Worm (Caenorhabditis elegans) whole organism, L2 larva: Measurements from ENCODE around the gene F18A1.7.

ENCODE experiments used
- C34F6.9 ChIP-seq: fragments of 150-350 bp; optimal IDR thresholded peaks from 2 replicates; lab custom pipeline; 2014; ENCODE audit warnings: missing biosample characterization, missing genetic modification characterization
- F13H6.1 ChIP-seq: sonication (generic microtip); optimal IDR thresholded peaks from 2 replicates; lab custom pipeline; 2016; ENCODE audit warnings: missing genetic modification characterization, missing compliant biosample characterization
- alr-1 ChIP-seq: fragments of 150-350 bp; optimal IDR thresholded peaks from 2 replicates; lab custom pipeline; 2014; ENCODE audit warnings: missing biosample characterization, missing genetic modification characterization
- ama-1 ChIP-seq: fragments of 150-350 bp; optimal IDR thresholded peaks from 2 replicates; lab custom pipeline; 2018; ENCODE audit warnings: inconsistent platforms
- ceh-16 ChIP-seq: fragments of 150-350 bp; optimal IDR thresholded peaks from 2 replicates; lab custom pipeline; 2014; ENCODE audit warnings: missing biosample characterization, missing genetic modification characterization
- egl-27 ChIP-seq: sonication (generic microtip); optimal IDR thresholded peaks from 3 replicates; lab custom pipeline; 2017; ENCODE audit warnings: missing biosample characterization, missing genetic modification reagents, missing genetic modification characterization
- elt-1 ChIP-seq: fragments of 150-350 bp; optimal IDR thresholded peaks from 2 replicates; lab custom pipeline; 2014; ENCODE audit warnings: missing biosample characterization, missing genetic modification characterization
- fos-1 ChIP-seq: fragments of 150-350 bp; optimal IDR thresholded peaks from 2 replicates; lab custom pipeline; 2014; ENCODE audit warnings: missing biosample characterization, missing genetic modification characterization
- gmeb-1 ChIP-seq: fragments of 150-350 bp; optimal IDR thresholded peaks from 2 replicates; lab custom pipeline; 2014; ENCODE audit warnings: missing biosample characterization, missing genetic modification characterization
- lin-11 ChIP-seq: fragments of 150-350 bp; sonication (generic microtip); optimal IDR thresholded peaks from 2 replicates; lab custom pipeline; 2014; ENCODE audit warnings: missing biosample characterization, missing genetic modification characterization, inconsistent platforms, mixed read lengths
- lin-39 ChIP-seq: fragments of 150-350 bp; optimal IDR thresholded peaks from 2 replicates; lab custom pipeline; 2014; ENCODE audit warnings: missing biosample characterization, missing genetic modification reagents, missing genetic modification characterization
- lsy-2 ChIP-seq, 2 experiments: fragments of 150-350 bp in 1 of 2; sonication (generic microtip) in 1 of 2; optimal IDR thresholded peaks; 2 replicates each; lab custom pipeline; 2014 to 2017; ENCODE audit warnings: missing biosample characterization in 2 of 2, missing genetic modification characterization in 2 of 2
- mab-5 ChIP-seq: fragments of 150-350 bp; optimal IDR thresholded peaks from 2 replicates; lab custom pipeline; 2014; ENCODE audit warnings: missing biosample characterization, missing genetic modification characterization
- mdl-1 ChIP-seq, 2 experiments: fragments of 150-350 bp in 1 of 2; sonication (generic microtip) in 1 of 2; optimal IDR thresholded peaks; 2 replicates each; lab custom pipeline; 2017; ENCODE audit warnings: missing biosample characterization in 2 of 2, missing genetic modification characterization in 2 of 2
- nhr-11 ChIP-seq: fragments of 150-350 bp; optimal IDR thresholded peaks from 2 replicates; lab custom pipeline; 2014; ENCODE audit warnings: missing biosample characterization, missing genetic modification characterization
- nhr-12 ChIP-seq: fragments of 150-350 bp; optimal IDR thresholded peaks from 2 replicates; lab custom pipeline; 2014; ENCODE audit warnings: missing biosample characterization, missing genetic modification characterization
- nhr-129 ChIP-seq: fragments of 150-350 bp; optimal IDR thresholded peaks from 2 replicates; lab custom pipeline; 2014; ENCODE audit warnings: missing biosample characterization, missing genetic modification characterization
- nhr-21 ChIP-seq: fragments of 150-350 bp; optimal IDR thresholded peaks from 2 replicates; lab custom pipeline; 2014; ENCODE audit warnings: missing biosample characterization, missing genetic modification characterization
- nhr-23 ChIP-seq: fragments of 150-350 bp; optimal IDR thresholded peaks from 2 replicates; lab custom pipeline; 2014; ENCODE audit warnings: missing biosample characterization, missing genetic modification reagents, missing genetic modification characterization
- nhr-25 ChIP-seq: fragments of 150-350 bp; sonication (generic microtip); optimal IDR thresholded peaks from 3 replicates; lab custom pipeline; 2014; ENCODE audit warnings: missing biosample characterization, missing genetic modification characterization
- peb-1 ChIP-seq: fragments of 150-350 bp; optimal IDR thresholded peaks from 2 replicates; lab custom pipeline; 2014; ENCODE audit warnings: missing biosample characterization, missing genetic modification characterization
- sem-4 ChIP-seq: fragments of 150-350 bp; optimal IDR thresholded peaks from 2 replicates; lab custom pipeline; 2014; ENCODE audit warnings: missing biosample characterization, missing genetic modification reagents, missing genetic modification characterization
- skn-1 ChIP-seq: sonication (generic microtip); optimal IDR thresholded peaks from 2 replicates; lab custom pipeline; 2017; ENCODE audit warnings: missing biosample characterization, missing genetic modification characterization
- sma-3 ChIP-seq: sonication (generic microtip); optimal IDR thresholded peaks from 2 replicates; lab custom pipeline; 2016; ENCODE audit warnings: missing genetic modification reagents, missing genetic modification characterization, missing compliant biosample characterization
- sma-9 ChIP-seq, 2 experiments: fragments of 150-350 bp in 1 of 2; sonication (generic microtip) in 1 of 2; optimal IDR thresholded peaks; 2 replicates each; lab custom pipeline; 2014 to 2016; ENCODE audit warnings: missing genetic modification characterization in 2 of 2, mild to moderate bottlenecking in 1 of 2, missing biosample characterization in 1 of 2, missing compliant biosample characterization in 1 of 2, missing genetic modification reagents in 1 of 2, moderate library complexity in 1 of 2
- snpc-4 ChIP-seq: fragments of 150-350 bp; optimal IDR thresholded peaks from 2 replicates; lab custom pipeline; 2014; ENCODE audit warnings: missing biosample characterization, missing genetic modification characterization
- unc-55 ChIP-seq: fragments of 150-350 bp; sonication (generic microtip); optimal IDR thresholded peaks from 3 replicates; lab custom pipeline; 2014; ENCODE audit warnings: missing biosample characterization, missing genetic modification reagents, missing genetic modification characterization
- unc-62 ChIP-seq: fragments of 150-350 bp; optimal IDR thresholded peaks from 2 replicates; lab custom pipeline; 2014; ENCODE audit warnings: missing biosample characterization, missing genetic modification reagents, missing genetic modification characterization

The F18A1.7 gene

DNA sequence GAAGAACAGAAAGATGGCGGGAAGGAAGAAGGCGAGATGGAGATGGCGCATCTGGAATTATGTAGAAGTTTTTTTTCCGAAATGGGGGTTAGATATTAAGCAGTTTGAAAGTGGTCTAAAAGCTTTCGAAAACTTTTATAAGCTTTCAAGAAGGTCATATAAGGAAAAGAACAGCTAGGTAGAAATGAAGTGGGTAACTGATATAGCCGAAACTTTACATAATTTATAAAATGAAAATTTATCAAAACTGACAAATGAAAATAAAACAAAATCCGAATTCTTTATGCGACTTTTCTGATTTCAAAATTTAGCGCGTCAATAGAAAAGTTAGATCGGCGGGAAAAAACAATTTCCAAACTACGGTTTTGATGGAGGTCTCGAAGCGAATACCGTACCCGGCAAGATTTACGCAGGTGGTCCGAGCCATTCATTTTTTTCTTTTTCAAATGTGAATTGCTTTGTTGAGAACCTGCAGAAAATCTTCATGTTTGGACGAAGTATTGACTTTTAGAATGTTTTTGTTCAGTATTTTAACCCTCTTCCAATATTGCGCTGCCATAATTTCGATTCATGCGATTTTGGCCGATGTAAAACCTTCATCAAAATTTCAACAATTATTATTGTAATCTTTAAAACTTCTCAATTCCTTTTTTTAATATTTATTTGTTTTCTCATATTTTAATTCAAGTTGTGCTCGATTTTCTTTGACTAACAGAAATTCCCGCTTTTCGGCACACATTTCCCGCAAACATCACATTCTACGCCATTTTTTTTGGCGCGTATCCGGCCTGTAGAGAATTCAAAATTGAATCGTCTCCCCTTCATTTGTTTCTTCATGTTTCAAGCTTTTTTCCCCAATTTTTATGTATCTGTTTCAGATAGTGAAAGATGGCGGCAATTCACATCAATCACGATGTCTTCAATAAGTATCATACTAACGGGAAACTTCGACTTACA is at the start of gene F18A1.7, which contains the start of gene rpa-1:
F18A1.7 (minus strand) TSS at position 51 of the 957 bp plus-strand sequence.
rpa-1 (plus strand) TSS at position 879 of the 957 bp plus-strand sequence.
- TF ChIP-seq nhr-11 (tag; lab: Kevin White, UChicago) (no peak), fos-1 (tag; lab: Kevin White, UChicago) (peak; percentile 9), C34F6.9 (tag; lab: Kevin White, UChicago) (peak; percentile 55), ceh-16 (tag; lab: Kevin White, UChicago) (no peak), unc-55 (GFP tag; lab: Kevin White, UChicago) (peak; percentile 24), lsy-2 (tag; optimal IDR thresholded peaks at IDR 0.05; lab: Kevin White, UChicago) (peak in 1 of 2 experiments; percentile 37), nhr-129 (tag; lab: Kevin White, UChicago) (peak; percentile 36)

- TF ChIP-seq ceh-16 (tag; lab: Kevin White, UChicago) (no peak), alr-1 (tag; lab: Kevin White, UChicago) (no peak), nhr-11 (tag; lab: Kevin White, UChicago) (no peak), peb-1 (tag; lab: Kevin White, UChicago) (no peak), nhr-21 (tag; lab: Kevin White, UChicago) (no peak), sma-3 (GFP tag; lab: Kevin White, UChicago) (no peak), lin-11 (tag; lab: Kevin White, UChicago) (no peak), ama-1 (no peak), nhr-25 (tag; lab: Kevin White, UChicago) (no peak)
These were observed 45.8 kb upstream of the F18A1.7 start, which contains the start of gene sre-1 for ce11 chrII:7709301-7709754. TSS of gene sre-1 (plus strand) at chrII:7709704.

DNA sequence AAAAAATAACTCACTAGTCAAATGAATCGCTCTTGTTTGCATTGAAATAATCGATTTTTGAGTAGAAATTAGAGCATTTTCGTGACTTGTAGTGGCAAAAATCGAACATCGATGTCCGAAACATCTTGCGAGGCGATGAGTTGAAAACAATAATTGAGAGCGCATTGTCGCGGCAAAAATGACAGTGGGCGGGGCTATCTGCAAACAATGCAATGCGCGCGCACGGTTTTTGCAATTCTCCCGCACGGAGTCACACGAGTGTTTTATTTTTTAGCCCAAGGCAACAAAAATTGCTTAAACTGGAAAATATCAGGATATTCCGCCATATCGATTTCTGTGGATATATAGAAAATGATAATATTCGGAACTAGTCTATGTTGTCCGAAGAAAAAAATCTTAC is 45.0 kb upstream of the F18A1.7 start, which contains the start of gene B0495.9:
B0495.9 (minus strand) TSS at position 171 of the 400 bp plus-strand sequence.
- peak; percentile 7 for TF ChIP-seq sem-4
- peak; percentile 44 for TF ChIP-seq C34F6.9 (tag; lab: Kevin White, UChicago)
- TF ChIP-seq nhr-11 (tag; lab: Kevin White, UChicago): peak; percentile 33
- no peak for TF ChIP-seq elt-1 (tag; lab: Kevin White, UChicago)
- peak; percentile 19 for TF ChIP-seq egl-27 (tag; lab: Kevin White, UChicago)
- TF ChIP-seq nhr-129 (tag; lab: Kevin White, UChicago): peak; percentile 63
- peak; percentile 31 for TF ChIP-seq lin-11 (tag; lab: Kevin White, UChicago)
- TF ChIP-seq F13H6.1 (tag; lab: Kevin White, UChicago): peak; percentile 51
- peak; percentile 68 for TF ChIP-seq unc-55 (GFP tag; lab: Kevin White, UChicago)
- TF ChIP-seq unc-62: no peak
- peak; percentile 13 to 65 for TF ChIP-seq lsy-2 (tag; optimal IDR thresholded peaks at IDR 0.05; lab: Kevin White, UChicago)
- peak; percentile 14 for TF ChIP-seq sma-9 (GFP tag; optimal IDR thresholded peaks at IDR 0.05; lab: Kevin White, UChicago)
- TF ChIP-seq sma-9 (tag; optimal IDR thresholded peaks at IDR 0.05; lab: Kevin White, UChicago): no peak
- no peak for TF ChIP-seq mdl-1 (tag; optimal IDR thresholded peaks at IDR 0.05; lab: Kevin White, UChicago)
- no peak for TF ChIP-seq mab-5

DNA sequence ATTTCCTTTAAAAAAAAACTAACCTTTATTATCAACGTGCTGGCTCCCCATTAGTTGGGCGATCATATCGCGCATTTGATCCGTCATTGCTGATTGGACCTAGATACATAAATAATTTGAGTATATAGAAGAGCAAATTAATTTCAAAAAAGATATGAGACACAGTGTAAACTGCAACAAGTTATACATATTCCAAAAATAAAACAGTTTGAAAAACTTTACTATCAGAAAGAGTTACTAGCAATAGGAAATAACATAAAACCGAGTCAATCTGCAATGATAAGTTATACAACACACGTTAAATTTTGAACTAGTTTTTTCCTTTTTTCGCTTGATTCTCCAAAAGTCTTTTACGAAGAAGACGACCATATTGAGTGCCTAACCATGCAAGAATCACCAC is 43.8 kb upstream of the F18A1.7 start, which contains the start of gene luc-7L:
luc-7L (minus strand) TSS at position 101 of the 400 bp plus-strand sequence.
- TF ChIP-seq nhr-25 (tag; lab: Kevin White, UChicago) (no peak), nhr-12 (tag; lab: Kevin White, UChicago) (no peak), lin-11 (tag; lab: Kevin White, UChicago) (no peak), sem-4 (no peak), ceh-16 (tag; lab: Kevin White, UChicago) (no peak), alr-1 (tag; lab: Kevin White, UChicago) (no peak)
- TF ChIP-seq, all 48 proteins: peak for 0

- TF ChIP-seq fos-1 (tag; lab: Kevin White, UChicago) (peak; percentile 94), skn-1 (tag; lab: Kevin White, UChicago) (no peak), nhr-23 (tag; lab: Kevin White, UChicago) (no peak), lin-39 (no peak), C34F6.9 (tag; lab: Kevin White, UChicago) (peak; percentile 6), snpc-4 (tag; lab: Kevin White, UChicago) (no peak), gmeb-1 (tag; lab: Kevin White, UChicago) (peak; percentile 6)
These were observed 41.6 kb upstream of the F18A1.7 start, which contains the start of gene B0495.7 for ce11 chrII:7705152-7705551. TSS of gene B0495.7 (minus strand) at chrII:7705233.
